Worm (Caenorhabditis elegans) whole organism, early embryonic: ENCODE results near the gene rnh-1.0.

Experiments
- aly-1 ChIP-seq: sonication (generic microtip); optimal IDR thresholded peaks from 2 replicates; lab custom pipeline; 2016; ENCODE audit warnings: missing genetic modification characterization, missing compliant biosample characterization
- ama-1 ChIP-seq: fragments of 150-350 bp; optimal IDR thresholded peaks from 2 replicates; lab custom pipeline; 2014
- ceh-13 ChIP-seq: fragments of 200-800 bp; sonication (Bioruptor generic); optimal IDR thresholded peaks from 2 replicates; lab custom pipeline; 2018; ENCODE audit warnings: mild to moderate bottlenecking, missing genetic modification characterization, missing compliant biosample characterization
- ets-7 ChIP-seq: sonication (generic microtip); optimal IDR thresholded peaks from 2 replicates; lab custom pipeline; 2016; ENCODE audit warnings: missing genotype, missing genetic modification characterization, missing compliant biosample characterization
- hmbx-1 ChIP-seq: sonication (generic microtip); optimal IDR thresholded peaks from 2 replicates; lab custom pipeline; 2016; ENCODE audit warnings: mild to moderate bottlenecking, missing genetic modification characterization, missing compliant biosample characterization
- hnd-1 ChIP-seq: sonication (generic microtip); optimal IDR thresholded peaks from 2 replicates; lab custom pipeline; 2016; ENCODE audit warnings: missing genetic modification characterization, missing compliant biosample characterization
- pes-1 ChIP-seq: fragments of 200-800 bp; sonication (Bioruptor generic); IDR thresholded peaks from 2 replicates; pipeline ENCODE4 v1.3.6; 2022; ENCODE audit warnings: missing genetic modification reagents, missing genetic modification characterization, missing compliant biosample characterization
- scrt-1 ChIP-seq: fragments of 200-800 bp; sonication (Bioruptor generic); IDR thresholded peaks from 2 replicates; pipeline ENCODE4 v1.3.6; 2022; ENCODE audit warnings: missing genetic modification characterization, missing compliant biosample characterization
- tbx-11 ChIP-seq: fragments of 200-800 bp; sonication (Bioruptor generic); IDR thresholded peaks from 2 replicates; pipeline ENCODE4 v1.3.6; 2022; ENCODE audit warnings: missing genetic modification characterization, missing compliant biosample characterization
- tbx-37 ChIP-seq: fragments of 200-800 bp; sonication (Bioruptor generic); conservative IDR thresholded peaks from 2 replicates; pipeline ENCODE4 v1.3.6; 2022; ENCODE audit warnings: missing genetic modification reagents, missing genetic modification characterization, missing compliant biosample characterization
- tra-4 ChIP-seq: sonication (generic microtip); optimal IDR thresholded peaks from 2 replicates; lab custom pipeline; 2017; ENCODE audit warnings: missing genetic modification characterization, missing compliant biosample characterization

- TF ChIP-seq ceh-13 (GFP tag; lab: Kevin White, UChicago) (no peak), ama-1 (lab: Kevin White, UChicago) (no peak), hmbx-1 (tag; lab: Kevin White, UChicago) (no peak), hnd-1 (tag; lab: Kevin White, UChicago) (no peak), tbx-37 (GFP tag; lab: Robert Waterston, UW) (no peak), tra-4 (tag; lab: Kevin White, UChicago) (no peak), scrt-1 (GFP tag; lab: Robert Waterston, UW) (no peak), aly-1 (tag; lab: Kevin White, UChicago) (no peak), pes-1 (GFP tag; lab: Robert Waterston, UW) (no peak), ets-7 (tag; lab: Kevin White, UChicago) (no peak), tbx-11 (GFP tag; lab: Robert Waterston, UW) (no peak)
These were observed 13.3 kb upstream of the rnh-1.0 start for ce11 chrII:4981682-4982404.
